Worm (Caenorhabditis elegans) whole organism, late embryonic: ENCODE results near the gene tnt-3.

Source experiments
- C08G9.2 ChIP-seq: sonication (generic microtip); optimal IDR thresholded peaks from 2 replicates; lab custom pipeline; 2016; ENCODE audit warnings: mild to moderate bottlenecking, missing genetic modification characterization, moderate library complexity, missing compliant biosample characterization
- C38D4.7 ChIP-seq: fragments of 200-800 bp; sonication (Bioruptor generic); optimal IDR thresholded peaks from 2 replicates; lab custom pipeline; 2018; ENCODE audit warnings: mild to moderate bottlenecking, missing genetic modification characterization, moderate library complexity, missing compliant biosample characterization
- K02D7.2 ChIP-seq: sonication (generic microtip); optimal IDR thresholded peaks from 2 replicates; lab custom pipeline; 2017; ENCODE audit warnings: mild to moderate bottlenecking, missing genetic modification characterization, missing compliant biosample characterization
- K09A11.1 ChIP-seq: sonication (generic microtip); optimal IDR thresholded peaks from 2 replicates; lab custom pipeline; 2017; ENCODE audit warnings: antibody characterized with exemption, mild to moderate bottlenecking, missing genetic modification characterization, missing compliant biosample characterization; ENCODE audit not compliant: insufficient read depth
- T23F11.4 ChIP-seq: fragments of 200-800 bp; sonication (Bioruptor generic); optimal IDR thresholded peaks from 2 replicates; lab custom pipeline; 2018; ENCODE audit warnings: mild to moderate bottlenecking, missing genetic modification characterization, missing compliant biosample characterization
- Y22D7AL.16 ChIP-seq: sonication (generic microtip); optimal IDR thresholded peaks from 2 replicates; lab custom pipeline; 2016; ENCODE audit warnings: missing genetic modification characterization, missing compliant biosample characterization
- ahr-1 ChIP-seq: sonication (generic microtip); optimal IDR thresholded peaks from 2 replicates; lab custom pipeline; 2016; ENCODE audit warnings: missing genetic modification characterization, missing compliant biosample characterization
- ceh-19 ChIP-seq: fragments of 200-800 bp; sonication (Bioruptor generic); optimal IDR thresholded peaks from 2 replicates; lab custom pipeline; 2018; ENCODE audit warnings: mild to moderate bottlenecking, missing genetic modification characterization, missing compliant biosample characterization
- ceh-2 ChIP-seq: sonication (generic microtip); optimal IDR thresholded peaks from 2 replicates; lab custom pipeline; 2016; ENCODE audit warnings: missing genotype, missing genetic modification characterization, missing compliant biosample characterization
- ceh-22 ChIP-seq: sonication (generic microtip); optimal IDR thresholded peaks from 2 replicates; lab custom pipeline; 2017; ENCODE audit warnings: missing biosample characterization, missing genetic modification characterization
- ceh-30 ChIP-seq: fragments of 150-350 bp; optimal IDR thresholded peaks from 2 replicates; lab custom pipeline; 2014; ENCODE audit warnings: missing biosample characterization, missing genetic modification characterization
- ceh-34 ChIP-seq: sonication (generic microtip); optimal IDR thresholded peaks from 2 replicates; lab custom pipeline; 2016; ENCODE audit warnings: mild to moderate bottlenecking, missing genetic modification characterization, missing compliant biosample characterization
- ceh-9 ChIP-seq: sonication (generic microtip); optimal IDR thresholded peaks from 2 replicates; lab custom pipeline; 2016; ENCODE audit warnings: mild to moderate bottlenecking, missing genetic modification characterization, inconsistent platforms, missing compliant biosample characterization
- che-1 ChIP-seq: sonication (generic microtip); optimal IDR thresholded peaks from 2 replicates; lab custom pipeline; 2016; ENCODE audit warnings: mild to moderate bottlenecking, missing genetic modification characterization, missing compliant biosample characterization
- elt-2 ChIP-seq: sonication (generic microtip); optimal IDR thresholded peaks from 2 replicates; lab custom pipeline; 2016; ENCODE audit warnings: missing genetic modification reagents, missing genetic modification characterization, missing compliant biosample characterization
- fkh-6 ChIP-seq: sonication (generic microtip); optimal IDR thresholded peaks from 2 replicates; lab custom pipeline; 2016; ENCODE audit warnings: missing genetic modification characterization, missing compliant biosample characterization
- gmeb-2 ChIP-seq: sonication (generic microtip); optimal IDR thresholded peaks from 2 replicates; lab custom pipeline; 2016; ENCODE audit warnings: missing genetic modification characterization, inconsistent platforms, missing compliant biosample characterization
- hlh-13 ChIP-seq: fragments of 200-800 bp; sonication (Bioruptor generic); optimal IDR thresholded peaks from 2 replicates; lab custom pipeline; 2018; ENCODE audit warnings: mild to moderate bottlenecking, missing genetic modification characterization, missing compliant biosample characterization
- hlh-30 ChIP-seq: sonication (generic microtip); optimal IDR thresholded peaks from 2 replicates; lab custom pipeline; 2017; ENCODE audit warnings: antibody characterized with exemption, missing genetic modification characterization, missing compliant biosample characterization; ENCODE audit not compliant: insufficient read depth
- hlh-6 ChIP-seq: sonication (generic microtip); optimal IDR thresholded peaks from 2 replicates; lab custom pipeline; 2016; ENCODE audit warnings: missing genotype, missing genetic modification characterization, missing compliant biosample characterization
- hlh-8 ChIP-seq: sonication (generic microtip); optimal IDR thresholded peaks from 2 replicates; lab custom pipeline; 2016; ENCODE audit warnings: missing genotype, missing genetic modification characterization, missing compliant biosample characterization
- lim-6 ChIP-seq: sonication (generic microtip); optimal IDR thresholded peaks from 2 replicates; lab custom pipeline; 2016; ENCODE audit warnings: missing genetic modification characterization, missing compliant biosample characterization
- lin-11 ChIP-seq: fragments of 200-800 bp; sonication (Bioruptor generic); optimal IDR thresholded peaks from 2 replicates; lab custom pipeline; 2018; ENCODE audit warnings: mild to moderate bottlenecking, missing genetic modification characterization, missing compliant biosample characterization
- madf-2 ChIP-seq: sonication (generic microtip); optimal IDR thresholded peaks from 2 replicates; lab custom pipeline; 2017; ENCODE audit warnings: missing genetic modification characterization, missing compliant biosample characterization
- nhr-11 ChIP-seq: fragments of 150-350 bp; optimal IDR thresholded peaks from 2 replicates; lab custom pipeline; 2014; ENCODE audit warnings: missing biosample characterization, missing genetic modification characterization
- npax-4 ChIP-seq: sonication (generic microtip); optimal IDR thresholded peaks from 2 replicates; lab custom pipeline; 2016; ENCODE audit warnings: missing genetic modification characterization, missing compliant biosample characterization
- odd-2 ChIP-seq: sonication (generic microtip); optimal IDR thresholded peaks from 2 replicates; lab custom pipeline; 2017; ENCODE audit warnings: antibody characterized with exemption, mild to moderate bottlenecking, missing genetic modification characterization, missing compliant biosample characterization
- pqm-1 ChIP-seq: sonication (generic microtip); optimal IDR thresholded peaks from 2 replicates; lab custom pipeline; 2016; ENCODE audit warnings: missing genetic modification characterization, missing compliant biosample characterization
- sox-2 ChIP-seq: fragments of 200-800 bp; sonication (Bioruptor generic); IDR thresholded peaks from 2 replicates; pipeline ENCODE4 v1.3.6; 2022; ENCODE audit warnings: missing genetic modification reagents, missing genetic modification characterization, missing compliant biosample characterization
- unc-3 ChIP-seq, 2 experiments: fragments of 200-800 bp in 1 of 2; sonication (Bioruptor generic) in 1 of 2; sonication (generic microtip) in 1 of 2; conservative IDR thresholded peaks in 1 of 2; optimal IDR thresholded peaks in 1 of 2; 2 replicates each; pipeline versions ENCODE4 v1.3.6 to Lab custom; 2016 to 2022; ENCODE audit warnings: missing compliant biosample characterization in 2 of 2, missing genetic modification characterization in 2 of 2, missing genetic modification reagents in 1 of 2
- unc-42 ChIP-seq: sonication (generic microtip); optimal IDR thresholded peaks from 2 replicates; lab custom pipeline; 2016; ENCODE audit warnings: missing genotype, missing genetic modification characterization, missing compliant biosample characterization
- unc-55 ChIP-seq: sonication (generic microtip); optimal IDR thresholded peaks from 2 replicates; lab custom pipeline; 2017; ENCODE audit warnings: missing biosample characterization, missing genetic modification reagents, missing genetic modification characterization

The tnt-3 gene

DNA sequence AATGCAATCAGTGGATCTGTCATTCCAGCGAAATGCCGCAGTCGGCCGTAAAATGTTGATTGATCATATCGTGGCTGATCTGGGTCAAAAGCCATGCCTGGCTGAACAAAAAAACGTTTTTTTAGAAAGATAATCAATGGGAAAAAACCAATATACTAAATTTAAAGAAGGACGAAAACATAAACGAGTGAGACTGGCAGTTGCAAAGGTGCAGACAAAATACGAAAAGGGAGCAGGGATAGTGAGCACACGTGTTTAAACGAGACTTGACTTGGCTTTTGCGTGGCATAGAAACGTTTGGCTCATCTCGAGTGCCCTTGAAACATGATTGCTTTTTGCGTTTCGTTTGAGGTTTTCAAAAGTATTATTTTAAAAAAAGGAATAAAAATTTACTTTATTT lies 13.3 kb upstream of the tnt-3 start, which contains the start of gene sfxn-2 (continued):
- TF ChIP-seq ceh-9 (tag; lab: Kevin White, UChicago) = no peak
- TF ChIP-seq T23F11.4 (GFP tag; lab: Kevin White, UChicago) = no peak
- no peak for TF ChIP-seq unc-42 (tag; lab: Kevin White, UChicago)
- no peak for TF ChIP-seq ceh-34
- TF ChIP-seq fkh-6 (tag; lab: Kevin White, UChicago) = no peak
- TF ChIP-seq, all 69 proteins: peak for 0

DNA sequence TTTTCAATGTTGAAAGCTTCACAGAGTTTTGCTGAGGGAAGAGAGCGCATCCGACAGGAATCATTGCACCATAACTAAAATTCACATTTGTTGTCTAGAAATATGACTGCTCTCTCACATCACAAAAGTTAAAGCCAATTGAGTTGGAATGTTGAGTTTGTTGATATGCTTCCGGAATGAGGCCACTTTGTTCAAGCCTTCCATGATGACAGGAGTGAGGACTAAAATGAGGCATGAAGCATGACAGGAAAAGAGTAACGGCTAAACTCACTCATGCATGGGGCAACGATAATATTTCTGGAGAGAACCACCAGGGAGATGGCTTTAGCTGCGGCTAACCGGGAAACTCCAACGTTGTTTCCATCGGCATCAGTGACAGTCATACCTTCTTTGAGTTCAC lies 11.6 kb upstream of the tnt-3 start:
- TF ChIP-seq hlh-6 (tag; lab: Kevin White, UChicago) (no peak), gmeb-2 (no peak), hlh-30 (no peak), C08G9.2 (tag; lab: Kevin White, UChicago) (no peak), madf-2 (tag; lab: Kevin White, UChicago) (no peak), lin-11 (tag; lab: Kevin White, UChicago) (no peak), K02D7.2 (no peak), C38D4.7 (GFP tag; lab: Kevin White, UChicago) (no peak), lim-6 (no peak), ceh-19 (GFP tag; lab: Kevin White, UChicago) (no peak)

DNA sequence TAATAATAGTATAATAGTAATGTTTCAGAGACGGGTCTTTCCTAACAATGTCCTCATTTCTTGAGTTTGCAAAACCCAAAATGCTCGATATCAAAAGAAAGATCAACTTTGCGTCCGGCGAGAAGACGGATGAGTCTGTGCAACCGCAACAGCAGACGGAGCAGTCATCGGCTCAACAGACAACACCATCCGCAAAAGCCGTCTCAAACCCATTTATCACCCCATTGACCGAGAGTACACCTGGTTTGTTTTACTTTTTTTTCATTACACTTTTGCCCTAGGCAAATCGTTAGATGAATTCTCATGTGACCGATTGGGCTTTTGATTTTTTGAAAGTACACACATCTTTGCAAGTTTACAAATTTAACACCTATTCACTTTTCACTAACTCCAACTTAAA lies 9.4 kb upstream of the tnt-3 start, which contains the start of gene dct-1:
Gene dct-1, plus strand, starts transcription at position 27 of the 400 bp plus-strand sequence.
- TF ChIP-seq unc-55 (peak; percentile 11), lim-6 (no peak)

DNA sequence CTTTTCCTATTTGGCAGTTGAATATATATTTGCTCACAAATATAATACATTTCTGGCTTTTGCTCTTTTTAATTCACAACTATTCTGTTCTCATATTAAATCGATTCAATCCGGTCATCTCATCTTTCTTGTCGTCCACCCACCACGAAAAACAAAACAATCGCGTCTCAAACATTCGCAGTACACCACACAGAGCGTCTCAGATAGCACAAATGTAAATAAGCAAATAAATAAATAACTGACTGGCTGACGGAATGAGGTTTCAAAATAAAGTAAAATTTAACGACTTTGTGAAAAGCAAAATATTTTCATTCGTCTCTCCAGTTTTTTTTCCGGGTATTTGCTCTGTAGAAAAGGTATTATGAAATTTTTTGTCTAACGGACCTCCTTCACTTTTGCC lies 8.8 kb upstream of the tnt-3 start:
- TF ChIP-seq ceh-34 = no peak
- TF ChIP-seq sox-2 = no peak
- no peak for TF ChIP-seq unc-42 (tag; lab: Kevin White, UChicago)
- TF ChIP-seq odd-2 (tag; lab: Kevin White, UChicago) = no peak
- no peak for TF ChIP-seq Y22D7AL.16
- TF ChIP-seq unc-3 (GFP tag; conservative IDR thresholded peaks at IDR 0.05; lab: Robert Waterston, UW) = no peak
- no peak for TF ChIP-seq unc-3 (tag; optimal IDR thresholded peaks at IDR 0.05; lab: Kevin White, UChicago)

DNA sequence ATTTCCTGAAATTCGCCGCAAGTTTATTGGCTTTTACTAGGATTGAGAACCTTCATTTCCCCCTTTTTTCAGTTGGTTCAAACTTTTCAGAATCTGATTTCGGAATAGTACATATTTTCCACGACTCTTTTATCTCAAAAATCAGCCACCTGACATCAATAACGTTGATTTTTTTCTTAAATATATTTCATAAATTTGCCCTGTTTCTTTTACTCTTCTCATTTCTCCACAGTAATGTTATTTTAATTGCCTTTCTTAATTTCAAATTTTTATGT lies 8.1 kb upstream of the tnt-3 start:
- TF ChIP-seq hlh-13 (GFP tag; lab: Kevin White, UChicago) (no peak), ceh-30 (tag; lab: Kevin White, UChicago) (no peak), ceh-2 (tag; lab: Kevin White, UChicago) (no peak), nhr-11 (tag; lab: Kevin White, UChicago) (no peak), che-1 (tag; lab: Kevin White, UChicago) (no peak), pqm-1 (tag; lab: Kevin White, UChicago) (no peak), ahr-1 (tag; lab: Kevin White, UChicago) (no peak), lim-6 (no peak), hlh-8 (no peak), K09A11.1 (tag; lab: Kevin White, UChicago) (no peak), npax-4 (tag; lab: Kevin White, UChicago) (no peak), ceh-22 (tag; lab: Kevin White, UChicago) (no peak)

DNA sequence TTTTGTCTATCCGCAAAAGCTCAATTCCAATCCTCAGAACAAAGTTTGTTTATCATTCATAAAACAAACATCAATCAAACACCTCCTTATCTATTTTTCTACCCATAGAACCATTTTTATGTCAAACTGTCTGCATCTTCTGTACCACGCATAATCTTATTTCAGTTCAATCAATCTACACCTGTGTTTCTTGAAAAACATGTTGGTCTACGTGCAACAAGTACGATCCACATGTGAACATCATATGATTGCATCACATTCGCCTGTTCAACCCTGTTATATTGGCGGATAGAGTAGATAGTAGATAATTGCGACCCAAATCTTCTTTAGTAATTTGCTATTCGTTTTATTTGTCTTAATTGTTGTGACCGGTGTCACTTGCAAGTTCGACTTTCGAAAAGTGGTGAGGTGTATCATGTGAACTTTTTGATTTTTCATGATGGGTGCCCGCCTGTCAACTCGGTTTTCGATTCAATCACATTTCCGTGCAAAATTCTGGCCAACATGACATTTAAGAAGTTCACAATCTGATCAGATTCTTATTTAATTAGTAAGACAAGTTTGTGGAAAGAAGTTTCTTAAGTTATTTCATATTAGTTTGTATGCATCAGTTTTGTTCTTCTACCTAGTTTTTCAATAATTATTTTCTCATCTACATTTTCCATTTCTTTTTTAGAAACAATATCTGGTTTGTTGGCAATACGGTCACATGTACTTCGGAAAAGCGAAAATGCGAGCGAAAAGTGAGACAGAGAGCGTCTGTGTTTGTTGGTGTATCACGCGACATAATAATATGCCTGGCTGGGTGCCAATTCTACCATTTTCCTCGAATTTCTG lies 7.5 kb upstream of the tnt-3 start:
- TF ChIP-seq hlh-30 = peak; percentile 4
- no peak for TF ChIP-seq pqm-1 (tag; lab: Kevin White, UChicago)
- peak; percentile 19 for TF ChIP-seq elt-2
